Fruit fly (Drosophila melanogaster): Measurements from ENCODE around the gene CG17129.
A peak's percentile ranks its signal among the peaks of the same experiment; 100 is the strongest.

CG17129 gene

dm6 chr3L:710345-710822, 30.3 kb upstream of the CG17129 start, which contains the start of gene CkIIalpha-i3 (continued):
- TF ChIP-seq CG1529 (GFP tag; optimal IDR thresholded peaks at IDR 0.05) (no peak), CG7372 (GFP tag; IDR thresholded peaks at IDR 0.05) (no peak), Opbp (GFP tag; IDR thresholded peaks at IDR 0.05; ENCODE audit: partially characterized antibody) (no peak), CG31388 (GFP tag; optimal IDR thresholded peaks at IDR 0.05) (no peak), CG6765 (GFP tag; optimal IDR thresholded peaks at IDR 0.05) (no peak), gem (tag; optimal IDR thresholded peaks at IDR 0.05) (no peak), CG1602 (GFP tag; optimal IDR thresholded peaks at IDR 0.05) (no peak), crc (GFP tag; optimal IDR thresholded peaks at IDR 0.05) (no peak), NC2α (GFP tag; optimal IDR thresholded peaks at IDR 0.05) (no peak), HmgZ (tag; optimal IDR thresholded peaks at IDR 0.05) (peak; percentile 13), CG8290 (GFP tag; optimal IDR thresholded peaks at IDR 0.05) (peak; percentile 100), CG8290 (tag; optimal IDR thresholded peaks at IDR 0.05) (peak; percentile 79 to 98), CG34376 (GFP tag; optimal IDR thresholded peaks at IDR 0.05) (no peak), grn (GFP tag; optimal IDR thresholded peaks at IDR 0.05) (no peak), p53 (GFP tag; optimal IDR thresholded peaks at IDR 0.05) (no peak), E2f1 (GFP tag; IDR thresholded peaks at IDR 0.05) (no peak), CG30431 (GFP tag; optimal IDR thresholded peaks at IDR 0.05) (no peak), H15 (GFP tag; IDR thresholded peaks at IDR 0.05) (no peak), CG2678 (tag; optimal IDR thresholded peaks at IDR 0.05) (no peak), esg (GFP tag; conservative IDR thresholded peaks at IDR 0.05) (no peak), CG18764 (GFP tag; optimal IDR thresholded peaks at IDR 0.05) (no peak), Scr (GFP tag; IDR thresholded peaks at IDR 0.05; ENCODE audit: partially characterized antibody) (no peak), Dref (GFP tag; IDR thresholded peaks at IDR 0.05) (peak; percentile 47), sqz (GFP tag; optimal IDR thresholded peaks at IDR 0.05) (no peak), sim (GFP tag; IDR thresholded peaks at IDR 0.05) (no peak), HHEX (GFP tag; optimal IDR thresholded peaks at IDR 0.05) (no peak), Camta (GFP tag; optimal IDR thresholded peaks at IDR 0.05) (no peak), CG10431 (GFP tag; optimal IDR thresholded peaks at IDR 0.05) (no peak), dmrt99B (tag; optimal IDR thresholded peaks at IDR 0.05) (no peak), bcd (GFP tag; optimal IDR thresholded peaks at IDR 0.05) (no peak), tgo (GFP tag; IDR thresholded peaks at IDR 0.05) (no peak), Hsf (GFP tag; optimal IDR thresholded peaks at IDR 0.05) (no peak), HLHmδ (GFP tag; optimal IDR thresholded peaks at IDR 0.05) (no peak), pho (GFP tag; optimal IDR thresholded peaks at IDR 0.05) (no peak), CG31441 (GFP tag; IDR thresholded peaks at IDR 0.05) (no peak), CG8089 (GFP tag; optimal IDR thresholded peaks at IDR 0.05) (no peak), chm (GFP tag; IDR thresholded peaks at IDR 0.05) (no peak), Jarid2 (GFP tag; optimal IDR thresholded peaks at IDR 0.05) (no peak), CG1603 (tag; optimal IDR thresholded peaks at IDR 0.05) (no peak), CG11560 (tag; IDR thresholded peaks at IDR 0.05) (no peak), CG4328 (GFP tag; optimal IDR thresholded peaks at IDR 0.05) (no peak), her (GFP tag; optimal IDR thresholded peaks at IDR 0.05) (no peak), mirr (GFP tag; optimal IDR thresholded peaks at IDR 0.05) (no peak), schlank (tag; optimal IDR thresholded peaks at IDR 0.05) (no peak), CG7556 (GFP tag; optimal IDR thresholded peaks at IDR 0.05) (no peak), CG18599 (GFP tag; optimal IDR thresholded peaks at IDR 0.05) (no peak), CG6254 (GFP tag; optimal IDR thresholded peaks at IDR 0.05) (no peak), CG3847 (GFP tag; IDR thresholded peaks at IDR 0.05) (no peak), dm (GFP tag; optimal IDR thresholded peaks at IDR 0.05) (no peak), eyg (GFP tag; optimal IDR thresholded peaks at IDR 0.05) (no peak), phol (tag; optimal IDR thresholded peaks at IDR 0.05) (peak; percentile 26), CG7745 (tag; optimal IDR thresholded peaks at IDR 0.05) (no peak), CG12071 (GFP tag; optimal IDR thresholded peaks at IDR 0.05) (no peak)
